Worm (Caenorhabditis elegans) whole organism, late embryonic: ENCODE measurements around the gene C56C10.6.

Experiments
- elt-2 ChIP-seq: sonication (generic microtip); optimal IDR thresholded peaks from 2 replicates; lab custom pipeline; 2016; ENCODE audit warnings: missing genetic modification reagents, missing genetic modification characterization, missing compliant biosample characterization
- lim-6 ChIP-seq: sonication (generic microtip); optimal IDR thresholded peaks from 2 replicates; lab custom pipeline; 2016; ENCODE audit warnings: missing genetic modification characterization, missing compliant biosample characterization
- pqm-1 ChIP-seq: sonication (generic microtip); optimal IDR thresholded peaks from 2 replicates; lab custom pipeline; 2016; ENCODE audit warnings: missing genetic modification characterization, missing compliant biosample characterization

DNA sequence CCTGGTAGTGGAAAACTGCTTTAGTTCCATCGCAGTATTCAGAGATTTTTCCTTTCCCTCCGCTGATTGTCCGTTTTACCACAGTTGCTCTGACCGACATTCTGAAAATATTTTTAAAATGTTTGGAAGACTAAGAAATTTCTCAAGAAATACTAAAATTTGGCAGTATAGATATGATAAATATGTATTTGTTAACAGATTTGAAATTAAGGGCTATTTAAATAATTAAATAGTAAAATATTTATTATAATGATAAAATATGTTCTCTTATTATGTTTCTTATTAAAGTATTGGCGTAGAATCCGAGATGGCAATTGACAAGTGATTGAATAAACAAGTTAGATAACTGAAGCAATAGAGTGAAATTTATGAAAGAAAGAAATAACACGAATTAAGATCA is 13.0 kb upstream of the C56C10.6 start, which contains the start of gene aipr-1:
- TF ChIP-seq pqm-1 (no peak), elt-2 (tag; lab: Kevin White, UChicago) (no peak), lim-6 (tag; lab: Kevin White, UChicago) (no peak)
